Worm (Caenorhabditis elegans) whole organism, L3 larva: Measurements from ENCODE around the gene fars-3.

Source experiments
- R02D3.7 ChIP-seq: fragments of 150-350 bp; optimal IDR thresholded peaks from 2 replicates; lab custom pipeline; 2014; ENCODE audit warnings: missing biosample characterization, missing genetic modification characterization
- ZK546.5 ChIP-seq: sonication (generic microtip); optimal IDR thresholded peaks from 2 replicates; lab custom pipeline; 2017; ENCODE audit warnings: missing biosample characterization, missing genetic modification characterization
- aly-2 ChIP-seq: fragments of 150-350 bp; optimal IDR thresholded peaks from 2 replicates; lab custom pipeline; 2014; ENCODE audit warnings: missing biosample characterization, missing genetic modification characterization
- ama-1 ChIP-seq: fragments of 150-350 bp; optimal IDR thresholded peaks from 2 replicates; lab custom pipeline; 2018
- ceh-16 ChIP-seq: sonication (generic microtip); optimal IDR thresholded peaks from 2 replicates; lab custom pipeline; 2017; ENCODE audit warnings: missing biosample characterization, missing genetic modification characterization
- ceh-28 ChIP-seq: fragments of 150-350 bp; optimal IDR thresholded peaks from 2 replicates; lab custom pipeline; 2014; ENCODE audit warnings: missing biosample characterization, missing genetic modification reagents, missing genetic modification characterization
- ceh-82 ChIP-seq: fragments of 150-350 bp; optimal IDR thresholded peaks from 2 replicates; lab custom pipeline; 2014; ENCODE audit warnings: missing biosample characterization, missing genetic modification characterization
- ceh-9 ChIP-seq: sonication (generic microtip); optimal IDR thresholded peaks from 2 replicates; lab custom pipeline; 2018; ENCODE audit warnings: missing biosample characterization, missing genetic modification characterization
- daf-12 ChIP-seq: fragments of 150-350 bp; optimal IDR thresholded peaks from 2 replicates; lab custom pipeline; 2014; ENCODE audit warnings: missing biosample characterization, missing genetic modification reagents, missing genetic modification characterization
- egl-27 ChIP-seq: sonication (generic microtip); optimal IDR thresholded peaks from 4 replicates; lab custom pipeline; 2017; ENCODE audit warnings: missing biosample characterization, missing genetic modification reagents, missing genetic modification characterization
- egl-5 ChIP-seq: fragments of 150-350 bp; optimal IDR thresholded peaks from 2 replicates; lab custom pipeline; 2017; ENCODE audit warnings: missing biosample characterization, missing genetic modification reagents, missing genetic modification characterization, inconsistent platforms
- elt-1 ChIP-seq: fragments of 150-350 bp; optimal IDR thresholded peaks from 2 replicates; lab custom pipeline; 2014; ENCODE audit warnings: missing biosample characterization, missing genetic modification characterization
- elt-2 ChIP-seq: sonication (generic microtip); optimal IDR thresholded peaks from 2 replicates; lab custom pipeline; 2016; ENCODE audit warnings: missing genetic modification reagents, mild to moderate bottlenecking, missing genetic modification characterization, missing compliant biosample characterization
- elt-3 ChIP-seq, 3 experiments: fragments of 150-350 bp in 1 of 3; sonication (generic microtip) in 2 of 3; optimal IDR thresholded peaks; 2 replicates in 2 of 3; 4 replicates in 1 of 3; lab custom pipeline; 2014 to 2017; ENCODE audit warnings: missing biosample characterization in 3 of 3, missing genetic modification characterization in 3 of 3
- eor-1 ChIP-seq, 2 experiments: fragments of 150-350 bp; optimal IDR thresholded peaks; 2 replicates each; lab custom pipeline; 2014 to 2018; ENCODE audit warnings: missing biosample characterization in 2 of 2, missing genetic modification characterization in 2 of 2
- fkh-10 ChIP-seq: sonication (generic microtip); optimal IDR thresholded peaks from 2 replicates; lab custom pipeline; 2017; ENCODE audit warnings: missing biosample characterization, missing genetic modification reagents, missing genetic modification characterization
- fos-1 ChIP-seq: fragments of 150-350 bp; optimal IDR thresholded peaks from 2 replicates; lab custom pipeline; 2014; ENCODE audit warnings: missing biosample characterization, missing genetic modification characterization
- hmg-11 ChIP-seq: sonication (generic microtip); optimal IDR thresholded peaks from 2 replicates; lab custom pipeline; 2016; ENCODE audit warnings: missing genetic modification characterization, missing compliant biosample characterization
- jun-1 ChIP-seq: fragments of 150-350 bp; optimal IDR thresholded peaks from 2 replicates; lab custom pipeline; 2014; ENCODE audit warnings: missing biosample characterization, missing genetic modification reagents, missing genetic modification characterization
- lin-15B ChIP-seq: fragments of 150-350 bp; optimal IDR thresholded peaks from 2 replicates; lab custom pipeline; 2014; ENCODE audit warnings: missing biosample characterization, missing genetic modification characterization
- lin-39 ChIP-seq: fragments of 150-350 bp; optimal IDR thresholded peaks from 2 replicates; lab custom pipeline; 2018; ENCODE audit warnings: missing biosample characterization, missing genetic modification reagents, missing genetic modification characterization
- lsy-12 ChIP-seq: sonication (generic microtip); optimal IDR thresholded peaks from 2 replicates; lab custom pipeline; 2016; ENCODE audit warnings: mild to moderate bottlenecking, missing genetic modification characterization, missing compliant biosample characterization
- mdl-1 ChIP-seq: fragments of 150-350 bp; optimal IDR thresholded peaks from 2 replicates; lab custom pipeline; 2014; ENCODE audit warnings: missing biosample characterization, missing genetic modification characterization
- mml-1 ChIP-seq: fragments of 150-350 bp; sonication (generic microtip); optimal IDR thresholded peaks from 3 replicates; lab custom pipeline; 2014; ENCODE audit warnings: missing biosample characterization, missing genetic modification characterization
- nfya-1 ChIP-seq: sonication (generic microtip); optimal IDR thresholded peaks from 2 replicates; lab custom pipeline; 2017; ENCODE audit warnings: missing genetic modification characterization, mild to moderate bottlenecking, missing compliant biosample characterization, antibody characterized with exemption, moderate library complexity; ENCODE audit not compliant: insufficient read depth
- nhr-11 ChIP-seq: fragments of 150-350 bp; optimal IDR thresholded peaks from 2 replicates; lab custom pipeline; 2014; ENCODE audit warnings: missing biosample characterization, missing genetic modification characterization
- nhr-12 ChIP-seq: fragments of 150-350 bp; optimal IDR thresholded peaks from 2 replicates; lab custom pipeline; 2014; ENCODE audit warnings: missing biosample characterization, missing genetic modification characterization
- nhr-23 ChIP-seq: fragments of 150-350 bp; optimal IDR thresholded peaks from 2 replicates; lab custom pipeline; 2014; ENCODE audit warnings: missing biosample characterization, missing genetic modification reagents, missing genetic modification characterization
- nhr-237 ChIP-seq: fragments of 150-350 bp; optimal IDR thresholded peaks from 2 replicates; lab custom pipeline; 2014; ENCODE audit warnings: missing biosample characterization, missing genetic modification characterization
- nhr-25 ChIP-seq: sonication (generic microtip); optimal IDR thresholded peaks from 2 replicates; lab custom pipeline; 2017; ENCODE audit warnings: missing biosample characterization, missing genetic modification characterization
- nhr-28 ChIP-seq: fragments of 150-350 bp; optimal IDR thresholded peaks from 2 replicates; lab custom pipeline; 2014; ENCODE audit warnings: missing biosample characterization, missing genetic modification characterization
- nhr-43 ChIP-seq: sonication (generic microtip); optimal IDR thresholded peaks from 2 replicates; lab custom pipeline; 2016; ENCODE audit warnings: mild to moderate bottlenecking, missing genetic modification characterization, missing compliant biosample characterization; ENCODE audit not compliant: poor library complexity, severe bottlenecking
- nhr-67 ChIP-seq: fragments of 150-350 bp; optimal IDR thresholded peaks from 2 replicates; lab custom pipeline; 2014; ENCODE audit warnings: missing biosample characterization, missing genetic modification characterization
- nhr-76 ChIP-seq: fragments of 150-350 bp; sonication (generic microtip); optimal IDR thresholded peaks from 5 replicates; lab custom pipeline; 2014; ENCODE audit warnings: missing biosample characterization, missing genetic modification characterization
- nhr-77 ChIP-seq: fragments of 150-350 bp; optimal IDR thresholded peaks from 2 replicates; lab custom pipeline; 2014; ENCODE audit warnings: missing biosample characterization, missing genetic modification characterization
- pha-4 ChIP-seq: fragments of 150-350 bp; optimal IDR thresholded peaks from 2 replicates; lab custom pipeline; 2014; ENCODE audit warnings: missing biosample characterization, missing genetic modification reagents, missing genetic modification characterization
- pqm-1 ChIP-seq: fragments of 150-350 bp; optimal IDR thresholded peaks from 2 replicates; lab custom pipeline; 2017; ENCODE audit warnings: missing biosample characterization, missing genetic modification characterization, inconsistent platforms
- sea-2 ChIP-seq: fragments of 150-350 bp; sonication (generic microtip); optimal IDR thresholded peaks from 4 replicates; lab custom pipeline; 2014; ENCODE audit warnings: missing biosample characterization, missing genetic modification reagents, missing genetic modification characterization
- skn-1 ChIP-seq: fragments of 150-350 bp; optimal IDR thresholded peaks from 2 replicates; lab custom pipeline; 2014; ENCODE audit warnings: missing biosample characterization, missing genetic modification characterization
- snpc-4 ChIP-seq: fragments of 150-350 bp; optimal IDR thresholded peaks from 2 replicates; lab custom pipeline; 2014; ENCODE audit warnings: missing biosample characterization, missing genetic modification characterization
- tbx-2 ChIP-seq: sonication (generic microtip); optimal IDR thresholded peaks from 2 replicates; lab custom pipeline; 2016; ENCODE audit warnings: mild to moderate bottlenecking, missing genetic modification characterization, missing compliant biosample characterization
- unc-39 ChIP-seq: sonication (generic microtip); optimal IDR thresholded peaks from 4 replicates; lab custom pipeline; 2017; ENCODE audit warnings: missing biosample characterization, missing genetic modification characterization
- unc-62 ChIP-seq: fragments of 150-350 bp; sonication (generic microtip); optimal IDR thresholded peaks from 4 replicates; lab custom pipeline; 2014; ENCODE audit warnings: missing biosample characterization, missing genetic modification reagents, missing genetic modification characterization
- zag-1 ChIP-seq: fragments of 150-350 bp; optimal IDR thresholded peaks from 2 replicates; lab custom pipeline; 2014; ENCODE audit warnings: missing biosample characterization, missing genetic modification characterization
- ztf-11 ChIP-seq: fragments of 150-350 bp; optimal IDR thresholded peaks from 2 replicates; lab custom pipeline; 2014; ENCODE audit warnings: missing biosample characterization, missing genetic modification characterization
- ztf-4 ChIP-seq: fragments of 150-350 bp; optimal IDR thresholded peaks from 2 replicates; lab custom pipeline; 2014; ENCODE audit warnings: missing biosample characterization, missing genetic modification characterization

Gene fars-3

ce11 chrII:8483124-8483792 lies 18.6 kb downstream of the fars-3 start:
- TF ChIP-seq elt-2, result peak; percentile 7
- TF ChIP-seq nhr-43, result no peak
- peak; percentile 40 for TF ChIP-seq lin-15B (tag; lab: Kevin White, UChicago)
- TF ChIP-seq skn-1 (tag; lab: Kevin White, UChicago), result peak; percentile 13
- TF ChIP-seq nhr-12 (tag; lab: Kevin White, UChicago), result no peak
- TF ChIP-seq ama-1 (lab: Kevin White, UChicago), result no peak
- TF ChIP-seq eor-1 (tag; optimal IDR thresholded peaks at IDR 0.05; lab: Kevin White, UChicago), result no peak
- peak; percentile 34 for TF ChIP-seq nhr-25 (tag; lab: Kevin White, UChicago)
- TF ChIP-seq pha-4 (tag; lab: Kevin White, UChicago), result peak; percentile 65
- TF ChIP-seq nfya-1 (tag; lab: Kevin White, UChicago), result peak; percentile 46
- peak; percentile 39 for TF ChIP-seq lin-39 (tag; lab: Kevin White, UChicago)

DNA sequence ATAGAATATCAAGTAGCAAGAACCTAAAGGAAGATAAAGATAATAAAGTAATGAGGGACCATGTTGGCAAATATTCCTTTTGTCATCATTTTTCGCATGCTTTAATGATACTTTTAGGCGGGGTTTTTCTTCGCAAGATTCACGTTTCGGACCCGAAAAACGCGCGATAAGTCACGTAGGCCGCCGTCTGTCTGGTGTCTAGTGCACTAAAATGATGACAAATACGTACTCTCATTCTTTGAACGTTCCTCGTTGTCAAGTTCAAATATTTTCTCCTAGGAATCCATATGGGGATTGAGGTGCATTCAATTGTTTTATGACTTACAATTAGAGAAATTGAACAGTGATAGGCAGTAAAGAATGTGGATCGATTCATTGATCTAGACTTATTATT lies 19.1 kb downstream of the fars-3 start, which contains the start of gene taap-1:
Gene taap-1, minus strand, starts transcription at position 79 of the 394 bp plus-strand sequence.
- TF ChIP-seq nfya-1 (tag; lab: Kevin White, UChicago) (peak; percentile 17), egl-27 (no peak), ceh-16 (tag; lab: Kevin White, UChicago) (no peak), nhr-43 (peak; percentile 34), skn-1 (tag; lab: Kevin White, UChicago) (peak; percentile 94), lin-39 (tag; lab: Kevin White, UChicago) (no peak), pqm-1 (tag; lab: Kevin White, UChicago) (peak; percentile 4), ceh-9 (no peak)

DNA sequence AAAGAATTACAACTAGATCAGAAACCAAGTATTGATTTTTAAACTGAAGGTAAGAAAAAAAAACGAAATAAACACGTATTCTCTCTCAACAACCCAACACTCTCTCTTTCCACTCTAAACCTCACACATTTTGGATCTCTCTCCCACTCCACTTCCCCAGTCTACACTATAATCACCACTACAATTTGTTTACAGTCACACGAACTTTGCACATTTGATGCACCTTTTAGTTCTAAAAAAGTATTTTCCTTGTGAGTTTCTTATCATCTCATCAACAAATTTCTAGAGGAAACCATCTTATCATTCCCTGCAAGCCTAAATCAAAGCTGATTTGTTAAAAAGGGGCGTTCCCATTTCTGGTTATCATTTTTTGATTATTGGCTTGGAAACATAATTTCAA lies 19.9 kb downstream of the fars-3 start:
- TF ChIP-seq snpc-4 (no peak), hmg-11 (tag; lab: Kevin White, UChicago) (no peak), ama-1 (lab: Kevin White, UChicago) (no peak), ceh-9 (no peak), nhr-76 (tag; lab: Kevin White, UChicago) (no peak), elt-3 (tag; optimal IDR thresholded peaks at IDR 0.05; lab: Kevin White, UChicago) (no peak), ceh-16 (tag; lab: Kevin White, UChicago) (no peak), eor-1 (tag; optimal IDR thresholded peaks at IDR 0.05; lab: Kevin White, UChicago) (no peak), unc-62 (GFP tag; lab: Kevin White, UChicago) (no peak), R02D3.7 (no peak), lin-15B (tag; lab: Kevin White, UChicago) (no peak), sea-2 (GFP tag; lab: Kevin White, UChicago) (no peak), nhr-12 (tag; lab: Kevin White, UChicago) (no peak), daf-12 (no peak), ztf-4 (tag; lab: Kevin White, UChicago) (no peak), nhr-67 (tag; lab: Kevin White, UChicago) (no peak), jun-1 (tag; lab: Kevin White, UChicago) (peak; percentile 33), nhr-11 (tag; lab: Kevin White, UChicago) (peak; percentile 33), lin-39 (tag; lab: Kevin White, UChicago) (no peak), nhr-77 (no peak), nhr-28 (tag; lab: Kevin White, UChicago) (no peak), skn-1 (tag; lab: Kevin White, UChicago) (peak; percentile 32), pqm-1 (tag; lab: Kevin White, UChicago) (peak; percentile 88), elt-1 (tag; lab: Kevin White, UChicago) (no peak), egl-27 (no peak), tbx-2 (tag; lab: Kevin White, UChicago) (no peak), ztf-11 (tag; lab: Kevin White, UChicago) (no peak), ceh-82 (tag; lab: Kevin White, UChicago) (no peak), lsy-12 (no peak), pha-4 (tag; lab: Kevin White, UChicago) (peak; percentile 67), nhr-23 (tag; lab: Kevin White, UChicago) (no peak), zag-1 (tag; lab: Kevin White, UChicago) (no peak), ZK546.5 (tag; lab: Kevin White, UChicago) (no peak), fkh-10 (GFP tag; lab: Kevin White, UChicago) (no peak), nhr-25 (tag; lab: Kevin White, UChicago) (peak; percentile 26), fos-1 (tag; lab: Kevin White, UChicago) (no peak), aly-2 (tag; lab: Kevin White, UChicago) (no peak), unc-39 (tag; lab: Kevin White, UChicago) (no peak), nfya-1 (tag; lab: Kevin White, UChicago) (peak; percentile 26), egl-5 (tag; lab: Kevin White, UChicago) (no peak), nhr-237 (tag; lab: Kevin White, UChicago) (no peak), ceh-28 (peak; percentile 31), elt-2 (peak; percentile 96), mml-1 (tag; lab: Kevin White, UChicago) (no peak), mdl-1 (tag; lab: Kevin White, UChicago) (no peak), nhr-43 (peak; percentile 5)
